Worm (Caenorhabditis elegans): ENCODE results near the gene F56C9.8.

DNA sequence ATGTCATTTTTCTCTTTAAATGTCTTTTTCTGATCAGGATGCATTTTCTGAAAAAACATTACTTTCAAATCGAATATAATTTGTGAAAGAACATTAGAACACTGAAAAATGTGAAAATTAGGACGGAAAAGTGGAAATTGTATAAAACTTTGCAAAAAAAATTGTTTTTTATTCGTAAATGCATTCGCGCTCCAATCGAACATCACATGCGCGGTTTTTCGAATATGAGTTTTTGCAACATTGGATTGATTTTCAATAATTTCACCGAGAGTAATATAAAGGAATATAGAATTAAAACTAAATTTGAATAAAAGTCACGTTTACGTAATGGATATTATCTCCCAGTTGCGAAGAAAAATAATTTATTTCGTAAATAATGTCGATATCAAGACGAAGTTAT is 42.1 kb downstream of the F56C9.8 start, which contains the start of the genes spot-1 and B0361.11:
- no peak for TF ChIP-seq F10B5.3 (tag; optimal IDR thresholded peaks at IDR 0.05)
- no peak for TF ChIP-seq lin-13 (GFP tag; optimal IDR thresholded peaks at IDR 0.05)
- TF ChIP-seq arid-1 (GFP tag; conservative IDR thresholded peaks at IDR 0.05): no peak
- TF ChIP-seq nhr-41 (GFP tag; IDR thresholded peaks at IDR 0.05): no peak
- no peak for TF ChIP-seq jun-1 (tag; optimal IDR thresholded peaks at IDR 0.05)
- TF ChIP-seq ces-1 (GFP tag; optimal IDR thresholded peaks at IDR 0.05): no peak
- no peak for TF ChIP-seq snpc-4 (tag; optimal IDR thresholded peaks at IDR 0.05)
- no peak for TF ChIP-seq hif-1 (tag; optimal IDR thresholded peaks at IDR 0.05)
